ENCODE assay signal across 5 worm cellular contexts in the genomic region with DNA sequence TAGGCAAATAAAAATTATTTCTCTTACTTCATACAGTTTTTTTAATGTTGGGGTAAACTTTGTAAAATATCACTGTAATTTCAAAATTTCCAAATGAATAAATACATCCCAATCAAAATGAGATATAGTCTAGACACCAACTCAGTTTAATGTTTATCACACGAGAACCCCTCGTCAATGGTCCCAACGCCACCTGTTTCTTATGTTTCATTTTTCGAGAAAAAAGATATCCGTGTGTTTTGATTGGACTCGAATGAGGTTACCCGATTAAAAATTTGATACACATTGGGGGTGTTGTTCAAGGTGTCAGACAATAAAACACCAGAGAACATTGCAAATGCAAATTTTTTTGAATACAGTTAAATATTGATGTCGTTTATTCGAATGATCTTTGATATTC.
TF ChIP-seq lines count a peak whose summit lies in the region.

No protein-coding gene starts in this region.

TF ChIP-seq in whole organism, L1 larva, 84 proteins besides CTCF, POLR2A, EP300 and RAD21:
- TF ChIP-seq lsy-2 (tag; optimal IDR thresholded peaks at IDR 0.05; lab: Kevin White, UChicago) (peak in 1 of 2 experiments; percentile 11), Y116A8C.19 (tag; optimal IDR thresholded peaks at IDR 0.05; lab: Kevin White, UChicago; ENCODE audit: borderline replicate concordance) (no peak), dsc-1 (tag; optimal IDR thresholded peaks at IDR 0.05; lab: Kevin White, UChicago) (peak; percentile 0), nhr-20 (tag; optimal IDR thresholded peaks at IDR 0.05; lab: Kevin White, UChicago) (peak; percentile 9), efl-1 (optimal IDR thresholded peaks at IDR 0.05; lab: Kevin White, UChicago) (no peak), efl-1 (GFP tag; optimal IDR thresholded peaks at IDR 0.05 in 1 of 2; lab: Kevin White, UChicago) (no peak), lin-15B (tag; optimal IDR thresholded peaks at IDR 0.05; lab: Kevin White, UChicago) (no peak), nhr-19 (GFP tag; conservative IDR thresholded peaks at IDR 0.05; lab: Robert Waterston, UW) (peak; percentile 21; the same call in 1 of the 2 replicates), lin-14 (GFP tag; optimal IDR thresholded peaks at IDR 0.05; lab: Kevin White, UChicago) (peak; percentile 19), nhr-71 (tag; optimal IDR thresholded peaks at IDR 0.05; lab: Kevin White, UChicago) (peak; percentile 78), blmp-1 (tag; optimal IDR thresholded peaks at IDR 0.05; lab: Kevin White, UChicago) (no peak), rnt-1 (tag; optimal IDR thresholded peaks at IDR 0.05; lab: Kevin White, UChicago) (peak; percentile 63), snu-23 (GFP tag; optimal IDR thresholded peaks at IDR 0.05; lab: Kevin White, UChicago) (peak; percentile 31)

TF ChIP-seq in whole organism, L2 larva, 48 proteins besides CTCF, POLR2A, EP300 and RAD21:
- TF ChIP-seq lsy-2 (tag; optimal IDR thresholded peaks at IDR 0.05; lab: Kevin White, UChicago) (peak in 1 of 2 experiments; percentile 23), nhr-237 (tag; optimal IDR thresholded peaks at IDR 0.05; lab: Kevin White, UChicago) (no peak), nhr-129 (tag; optimal IDR thresholded peaks at IDR 0.05; lab: Kevin White, UChicago) (peak; percentile 2), ama-1 (optimal IDR thresholded peaks at IDR 0.05; lab: Kevin White, UChicago) (no peak), lin-39 (tag; optimal IDR thresholded peaks at IDR 0.05; lab: Kevin White, UChicago) (no peak)

TF ChIP-seq in whole organism, L3 larva, 47 proteins besides CTCF, POLR2A, EP300 and RAD21:
- TF ChIP-seq egl-5 (tag; optimal IDR thresholded peaks at IDR 0.05; lab: Kevin White, UChicago) (peak; percentile 46), nhr-67 (tag; optimal IDR thresholded peaks at IDR 0.05; lab: Kevin White, UChicago) (no peak), nfya-1 (tag; optimal IDR thresholded peaks at IDR 0.05; lab: Kevin White, UChicago; ENCODE audit: insufficient read depth) (peak; percentile 17)

TF ChIP-seq in whole organism, L4 larva, 104 proteins besides CTCF, POLR2A, EP300 and RAD21:
- TF ChIP-seq nhr-11 (tag; optimal IDR thresholded peaks at IDR 0.05; lab: Kevin White, UChicago) = peak; percentile 33
- no peak for TF ChIP-seq php-3 (GFP tag; IDR thresholded peaks at IDR 0.05; lab: Robert Waterston, UW)
- TF ChIP-seq daf-16 (GFP tag; optimal IDR thresholded peaks at IDR 0.05; lab: Kevin White, UChicago) = peak in 1 of 2 experiments; percentile 45
- TF ChIP-seq daf-16 (tag; optimal IDR thresholded peaks at IDR 0.05; lab: Kevin White, UChicago) = no peak
- TF ChIP-seq ceh-44 (GFP tag; IDR thresholded peaks at IDR 0.05; lab: Robert Waterston, UW) = no peak

TF ChIP-seq in whole organism, mixed stage, embryonic, 35 proteins besides CTCF, POLR2A, EP300 and RAD21:
- TF ChIP-seq nhr-12 (tag; optimal IDR thresholded peaks at IDR 0.05; lab: Kevin White, UChicago) = no peak
- TF ChIP-seq hlh-1 (tag; optimal IDR thresholded peaks at IDR 0.05; lab: Kevin White, UChicago) = peak; percentile 80
